Worm (Caenorhabditis elegans): ENCODE data around the gene unc-129.
A peak's percentile ranks its signal among the peaks of the same experiment; 100 is the strongest.

unc-129 gene

ce11 chrIV:9010257-9010656, 5.0 kb upstream of the unc-129 start, which contains the start of gene C53D6.11:
C53D6.11 (plus strand) TSS chrIV:9010584.
- TF ChIP-seq ceh-82 (tag; optimal IDR thresholded peaks at IDR 0.05) (no peak), crh-2 (tag; optimal IDR thresholded peaks at IDR 0.05) (peak; percentile 59), lin-13 (GFP tag; optimal IDR thresholded peaks at IDR 0.05) (no peak), ceh-16 (tag; optimal IDR thresholded peaks at IDR 0.05) (no peak), mdl-1 (tag; optimal IDR thresholded peaks at IDR 0.05) (no peak), nhr-237 (tag; optimal IDR thresholded peaks at IDR 0.05) (no peak), fos-1 (tag; optimal IDR thresholded peaks at IDR 0.05) (peak; percentile 71), snpc-4 (tag; optimal IDR thresholded peaks at IDR 0.05) (no peak), nhr-23 (tag; optimal IDR thresholded peaks at IDR 0.05) (no peak)

- no peak for TF ChIP-seq elt-3 (tag; optimal IDR thresholded peaks at IDR 0.05)
- no peak for TF ChIP-seq crh-2 (tag; optimal IDR thresholded peaks at IDR 0.05)
- no peak for TF ChIP-seq lin-13 (GFP tag; optimal IDR thresholded peaks at IDR 0.05)
- TF ChIP-seq dmd-4 (tag; optimal IDR thresholded peaks at IDR 0.05), result no peak
- TF ChIP-seq aly-2 (tag; optimal IDR thresholded peaks at IDR 0.05), result no peak
- TF ChIP-seq nhr-129 (tag; optimal IDR thresholded peaks at IDR 0.05), result no peak
- TF ChIP-seq zag-1 (tag; optimal IDR thresholded peaks at IDR 0.05), result no peak
- no peak for TF ChIP-seq ceh-82 (tag; optimal IDR thresholded peaks at IDR 0.05)
- TF ChIP-seq ztf-4 (tag; optimal IDR thresholded peaks at IDR 0.05), result no peak
- no peak for TF ChIP-seq ztf-1 (GFP tag; conservative IDR thresholded peaks at IDR 0.05)
- TF ChIP-seq C34F6.9 (tag; optimal IDR thresholded peaks at IDR 0.05), result no peak
- peak; percentile 8 for TF ChIP-seq F13H6.1 (tag; optimal IDR thresholded peaks at IDR 0.05)
- peak; percentile 14 for TF ChIP-seq sma-9 (GFP tag; optimal IDR thresholded peaks at IDR 0.05)
- no peak for TF ChIP-seq sma-9 (tag; optimal IDR thresholded peaks at IDR 0.05)
- TF ChIP-seq nhr-77 (tag; optimal IDR thresholded peaks at IDR 0.05), result no peak
- TF ChIP-seq unc-39 (tag; optimal IDR thresholded peaks at IDR 0.05), result no peak
- TF ChIP-seq mdl-1 (tag; optimal IDR thresholded peaks at IDR 0.05), result no peak
- TF ChIP-seq peb-1 (tag; optimal IDR thresholded peaks at IDR 0.05), result no peak
These were observed 2.7 kb upstream of the unc-129 start for ce11 chrIV:9007947-9008346.

ce11 chrIV:9002636-9003035, 2.6 kb downstream of the unc-129 start, which contains the start of gene C53D6.8:
C53D6.8 (minus strand) TSS chrIV:9002736.
- no peak for TF ChIP-seq skn-1 (tag; optimal IDR thresholded peaks at IDR 0.05)
- no peak for TF ChIP-seq aly-2 (tag; optimal IDR thresholded peaks at IDR 0.05)
- TF ChIP-seq zag-1 (tag; optimal IDR thresholded peaks at IDR 0.05), result no peak
- TF ChIP-seq lsy-2 (tag; optimal IDR thresholded peaks at IDR 0.05), result no peak
- TF ChIP-seq nhr-129 (tag; optimal IDR thresholded peaks at IDR 0.05), result no peak
- TF ChIP-seq unc-55 (GFP tag; optimal IDR thresholded peaks at IDR 0.05), result no peak
- no peak for TF ChIP-seq alr-1 (tag; optimal IDR thresholded peaks at IDR 0.05)
- no peak for TF ChIP-seq ZK546.5 (tag; optimal IDR thresholded peaks at IDR 0.05)
- no peak for TF ChIP-seq gmeb-1 (tag; optimal IDR thresholded peaks at IDR 0.05)
- TF ChIP-seq nhr-21 (tag; optimal IDR thresholded peaks at IDR 0.05), result no peak
- no peak for TF ChIP-seq nhr-23 (tag; optimal IDR thresholded peaks at IDR 0.05)
- no peak for TF ChIP-seq ztf-1 (GFP tag; conservative IDR thresholded peaks at IDR 0.05)
- TF ChIP-seq unc-39 (tag; optimal IDR thresholded peaks at IDR 0.05), result no peak
- TF ChIP-seq ceh-82 (tag; optimal IDR thresholded peaks at IDR 0.05), result no peak
- no peak for TF ChIP-seq nhr-11 (tag; optimal IDR thresholded peaks at IDR 0.05)
- no peak for TF ChIP-seq elt-3 (tag; optimal IDR thresholded peaks at IDR 0.05)
- TF ChIP-seq nhr-6 (tag; optimal IDR thresholded peaks at IDR 0.05), result no peak
- no peak for TF ChIP-seq sem-4 (tag; optimal IDR thresholded peaks at IDR 0.05)

- no peak for TF ChIP-seq nhr-25 (tag; optimal IDR thresholded peaks at IDR 0.05)
- no peak for TF ChIP-seq nhr-237 (tag; optimal IDR thresholded peaks at IDR 0.05)
- no peak for TF ChIP-seq nhr-21 (tag; optimal IDR thresholded peaks at IDR 0.05)
- TF ChIP-seq nhr-10 (tag; optimal IDR thresholded peaks at IDR 0.05), result no peak
- no peak for TF ChIP-seq nhr-129 (tag; optimal IDR thresholded peaks at IDR 0.05)
- TF ChIP-seq snpc-4 (tag; optimal IDR thresholded peaks at IDR 0.05), result peak; percentile 10
These were observed 4.0 kb downstream of the unc-129 start for ce11 chrIV:9001184-9001583.

- no peak for TF ChIP-seq nhr-237 (tag; optimal IDR thresholded peaks at IDR 0.05)
These were observed 4.5 kb downstream of the unc-129 start for ce11 chrIV:9000664-9001063.

ce11 chrIV:8994487-8994886, 10.7 kb downstream of the unc-129 start:
- no peak for TF ChIP-seq lin-13 (GFP tag; optimal IDR thresholded peaks at IDR 0.05)
- TF ChIP-seq zag-1 (tag; optimal IDR thresholded peaks at IDR 0.05), result no peak
- TF ChIP-seq mdl-1 (tag; optimal IDR thresholded peaks at IDR 0.05), result no peak
- TF ChIP-seq nhr-11 (tag; optimal IDR thresholded peaks at IDR 0.05), result no peak
- TF ChIP-seq alr-1 (tag; optimal IDR thresholded peaks at IDR 0.05), result no peak
- TF ChIP-seq Y55F3AM.14 (GFP tag; optimal IDR thresholded peaks at IDR 0.05), result no peak
- TF ChIP-seq unc-39 (tag; optimal IDR thresholded peaks at IDR 0.05), result no peak
- no peak for TF ChIP-seq snpc-4 (tag; optimal IDR thresholded peaks at IDR 0.05)
- TF ChIP-seq nhr-12 (tag; optimal IDR thresholded peaks at IDR 0.05), result no peak
- TF ChIP-seq lsy-2 (tag; optimal IDR thresholded peaks at IDR 0.05), result no peak
- no peak for TF ChIP-seq ztf-11 (tag; optimal IDR thresholded peaks at IDR 0.05)
- no peak for TF ChIP-seq nhr-77 (tag; optimal IDR thresholded peaks at IDR 0.05)
- TF ChIP-seq sem-4 (tag; optimal IDR thresholded peaks at IDR 0.05), result no peak
- no peak for TF ChIP-seq skn-1 (tag; optimal IDR thresholded peaks at IDR 0.05)
- no peak for TF ChIP-seq sma-9 (GFP tag; optimal IDR thresholded peaks at IDR 0.05)
- TF ChIP-seq sma-9 (tag; optimal IDR thresholded peaks at IDR 0.05), result no peak
- no peak for TF ChIP-seq nhr-10 (tag; optimal IDR thresholded peaks at IDR 0.05)
- no peak for TF ChIP-seq mbf-1 (tag; optimal IDR thresholded peaks at IDR 0.05)

All from whole organism, L2 larva.